Worm (Caenorhabditis elegans): ENCODE data around the gene col-88.

col-88 gene

DNA sequence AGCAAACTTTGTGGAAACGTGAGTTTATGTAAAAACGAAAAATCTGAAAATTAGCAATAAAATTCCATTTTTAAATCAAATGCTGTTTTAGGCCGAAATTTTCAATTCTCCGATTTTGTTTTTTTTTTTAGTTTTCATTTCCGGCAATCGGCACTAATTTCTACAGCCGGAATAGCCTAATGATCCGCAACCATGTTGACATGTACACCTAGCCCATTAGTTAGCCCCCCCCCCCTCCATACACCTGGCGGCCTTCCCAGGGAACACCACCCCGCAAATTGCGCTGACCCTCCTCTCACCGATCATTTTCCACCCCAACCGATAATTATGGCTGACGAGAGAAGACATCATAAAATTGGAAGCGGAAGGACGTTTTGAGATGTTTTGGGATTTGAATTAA is 1.3 kb upstream of the col-88 start:
- TF ChIP-seq efl-1 (optimal IDR thresholded peaks at IDR 0.05) (no peak), efl-1 (GFP tag; optimal IDR thresholded peaks at IDR 0.05 in 1 of 2) (no peak), blmp-1 (tag; optimal IDR thresholded peaks at IDR 0.05) (peak; percentile 30)

DNA sequence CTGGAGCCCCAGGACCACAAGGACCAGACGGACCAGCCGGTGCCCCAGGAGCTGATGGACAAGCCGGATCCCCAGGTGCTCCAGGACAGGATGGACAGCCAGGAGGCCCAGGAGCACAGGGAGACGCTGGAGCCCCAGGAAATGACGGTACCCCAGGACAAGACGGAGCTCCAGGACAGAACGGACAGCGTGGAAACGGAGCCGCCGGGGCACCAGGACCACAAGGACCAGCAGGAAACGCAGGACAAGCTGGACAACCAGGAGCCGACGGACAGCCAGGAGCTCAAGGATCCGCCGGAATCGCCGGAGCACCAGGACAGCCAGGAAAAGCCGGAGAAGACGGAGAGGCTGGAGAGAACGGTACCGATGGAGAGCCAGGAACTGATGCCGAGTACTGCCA is 621 bp downstream of the col-88 start:
- TF ChIP-seq jun-1 (tag; optimal IDR thresholded peaks at IDR 0.05) (no peak), fkh-4 (tag; optimal IDR thresholded peaks at IDR 0.05; ENCODE audit: borderline replicate concordance) (no peak), efl-1 (optimal IDR thresholded peaks at IDR 0.05) (no peak), efl-1 (GFP tag; optimal IDR thresholded peaks at IDR 0.05 in 1 of 2) (peak in 1 of 2 experiments; percentile 65)

DNA sequence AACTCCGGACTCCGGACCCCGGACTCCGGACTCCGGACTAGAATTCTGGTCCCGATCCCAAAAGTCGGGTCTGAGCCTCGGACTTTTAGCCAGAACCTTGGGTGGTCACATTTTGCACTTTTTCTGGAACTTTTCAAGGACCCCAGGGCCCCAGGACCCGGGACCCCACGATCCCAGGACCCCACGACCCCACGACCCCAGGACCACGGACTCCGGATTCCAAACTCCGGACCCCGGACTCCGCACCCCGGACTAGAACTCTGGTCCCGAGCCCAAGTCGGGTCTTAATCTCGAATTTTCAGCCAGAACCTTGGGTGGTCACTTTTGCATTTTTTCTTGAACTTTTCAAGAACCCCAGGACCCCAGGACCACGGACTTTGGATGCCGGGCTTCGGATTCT is 1.9 kb downstream of the col-88 start:
- TF ChIP-seq ceh-82 (tag; optimal IDR thresholded peaks at IDR 0.05), result no peak
- TF ChIP-seq efl-1 (optimal IDR thresholded peaks at IDR 0.05), result no peak
- peak in 1 of 2 experiments; percentile 23 for TF ChIP-seq efl-1 (GFP tag; optimal IDR thresholded peaks at IDR 0.05 in 1 of 2)

DNA sequence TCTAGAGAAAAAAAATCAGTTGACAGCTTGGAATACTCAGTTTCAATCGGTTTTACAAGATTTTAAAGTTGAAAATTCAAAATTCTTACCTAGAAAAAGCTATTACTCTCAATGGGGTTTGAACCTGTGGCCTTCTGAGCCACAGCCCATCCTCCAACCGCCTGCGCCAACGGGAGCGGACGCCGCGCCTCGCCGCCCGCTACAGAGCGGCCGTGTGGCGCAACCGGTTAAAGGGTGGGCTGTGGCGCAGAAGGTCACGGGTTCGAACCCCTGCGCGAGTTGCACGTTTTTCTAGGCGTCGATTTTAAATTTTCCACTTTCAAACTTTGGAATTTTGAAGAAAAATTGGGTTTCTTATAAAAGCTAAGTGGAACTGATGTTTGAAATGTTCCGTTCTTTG is 7.5 kb downstream of the col-88 start:
- TF ChIP-seq unc-86 (tag; optimal IDR thresholded peaks at IDR 0.05) (no peak), blmp-1 (tag; optimal IDR thresholded peaks at IDR 0.05) (no peak), egl-13 (tag; optimal IDR thresholded peaks at IDR 0.05) (no peak)

DNA sequence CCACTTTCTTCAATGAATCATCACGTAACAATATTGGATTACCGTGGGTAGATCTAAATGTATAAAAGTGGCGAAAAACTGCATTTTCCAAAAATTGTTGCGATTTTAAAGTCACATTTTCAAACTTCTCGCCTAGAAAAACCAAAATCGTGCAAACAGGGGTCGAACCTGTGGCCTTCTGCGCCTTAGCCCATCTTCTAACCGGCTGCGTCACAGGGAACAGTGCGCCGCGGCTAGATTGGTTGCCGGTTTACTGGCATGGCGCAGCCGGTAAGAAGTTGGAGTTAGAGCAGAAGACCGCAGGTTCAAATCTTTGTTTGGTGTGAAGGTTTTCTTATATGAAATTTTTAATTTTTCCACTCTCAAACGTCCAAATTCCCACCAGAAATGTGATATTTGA is 8.2 kb downstream of the col-88 start:
- TF ChIP-seq C16A3.4 (tag; optimal IDR thresholded peaks at IDR 0.05), result no peak
- TF ChIP-seq rnt-1 (tag; optimal IDR thresholded peaks at IDR 0.05), result no peak
- no peak for TF ChIP-seq ceh-90 (tag; optimal IDR thresholded peaks at IDR 0.05)
- no peak for TF ChIP-seq Y116A8C.19 (tag; optimal IDR thresholded peaks at IDR 0.05; ENCODE audit: borderline replicate concordance)
- no peak for TF ChIP-seq lsy-2 (tag; optimal IDR thresholded peaks at IDR 0.05)
- no peak for TF ChIP-seq nhr-28 (tag; optimal IDR thresholded peaks at IDR 0.05)
- no peak for TF ChIP-seq aly-2 (tag; optimal IDR thresholded peaks at IDR 0.05)
- no peak for TF ChIP-seq fkh-8 (tag; optimal IDR thresholded peaks at IDR 0.05)
- TF ChIP-seq aha-1 (tag; optimal IDR thresholded peaks at IDR 0.05), result no peak
- no peak for TF ChIP-seq isw-1 (GFP tag; IDR thresholded peaks at IDR 0.05)
- TF ChIP-seq pag-3 (tag; optimal IDR thresholded peaks at IDR 0.05; ENCODE audit: borderline replicate concordance, insufficient read depth), result no peak
- TF ChIP-seq lin-15B (tag; optimal IDR thresholded peaks at IDR 0.05), result no peak
- no peak for TF ChIP-seq hpl-2 (GFP tag; optimal IDR thresholded peaks at IDR 0.05)
- no peak for TF ChIP-seq egl-27 (tag; optimal IDR thresholded peaks at IDR 0.05)
- no peak for TF ChIP-seq nhr-11 (tag; optimal IDR thresholded peaks at IDR 0.05)

DNA sequence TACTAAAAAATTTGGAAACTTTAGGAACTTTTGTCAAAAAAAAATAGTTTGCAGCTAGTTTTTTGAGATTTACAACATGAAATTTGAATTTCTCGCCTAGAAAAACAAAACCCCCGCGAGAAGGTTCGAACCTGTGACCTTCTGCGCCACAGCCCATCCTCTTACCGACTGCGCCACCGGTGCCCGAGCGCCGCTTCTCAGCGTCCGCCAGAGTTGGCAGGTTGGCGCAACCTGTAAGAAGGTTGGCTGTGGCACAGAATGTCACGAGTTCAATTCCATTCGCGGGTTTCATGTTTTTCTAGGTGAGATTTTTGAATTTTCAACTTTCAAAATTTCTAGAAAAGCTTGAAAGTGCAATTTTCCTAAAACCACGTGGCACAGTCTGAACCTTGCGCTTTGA is 9.6 kb downstream of the col-88 start:
- TF ChIP-seq dsc-1 (tag; optimal IDR thresholded peaks at IDR 0.05) (no peak), tbx-2 (tag; optimal IDR thresholded peaks at IDR 0.05) (no peak), mab-9 (GFP tag; IDR thresholded peaks at IDR 0.05) (no peak), nhr-85 (tag) (peak; percentile 32), efl-1 (optimal IDR thresholded peaks at IDR 0.05) (no peak), efl-1 (GFP tag; optimal IDR thresholded peaks at IDR 0.05 in 1 of 2) (peak in 1 of 2 experiments; percentile 10)

DNA sequence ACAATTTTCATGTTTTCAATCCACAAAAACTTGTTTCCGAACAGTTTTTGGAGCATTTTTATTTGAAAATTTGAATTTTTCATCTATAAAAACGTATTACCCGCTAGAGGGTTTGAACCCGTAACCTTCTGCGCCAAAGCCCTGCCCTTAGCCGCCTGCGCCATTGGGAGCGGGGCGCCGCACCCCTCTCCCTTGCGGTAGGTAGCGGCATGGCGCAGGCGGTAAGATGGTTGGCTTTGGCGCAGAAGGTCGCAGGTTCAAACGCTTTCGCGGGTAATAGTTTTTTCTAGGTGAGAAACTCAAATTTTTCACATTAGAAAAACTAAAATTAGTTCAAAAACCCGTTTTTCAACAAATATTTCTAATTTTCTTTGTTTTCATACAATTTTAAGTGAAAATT is 10.8 kb downstream of the col-88 start:
- TF ChIP-seq ztf-11 (tag; optimal IDR thresholded peaks at IDR 0.05) (no peak), irx-1 (tag; optimal IDR thresholded peaks at IDR 0.05) (no peak), ceh-88 (GFP tag; IDR thresholded peaks at IDR 0.05) (no peak), elt-2 (tag; optimal IDR thresholded peaks at IDR 0.05) (no peak)
